Fruit fly (Drosophila melanogaster): Measurements from ENCODE around the gene CG3698.

CG3698 gene

DNA sequence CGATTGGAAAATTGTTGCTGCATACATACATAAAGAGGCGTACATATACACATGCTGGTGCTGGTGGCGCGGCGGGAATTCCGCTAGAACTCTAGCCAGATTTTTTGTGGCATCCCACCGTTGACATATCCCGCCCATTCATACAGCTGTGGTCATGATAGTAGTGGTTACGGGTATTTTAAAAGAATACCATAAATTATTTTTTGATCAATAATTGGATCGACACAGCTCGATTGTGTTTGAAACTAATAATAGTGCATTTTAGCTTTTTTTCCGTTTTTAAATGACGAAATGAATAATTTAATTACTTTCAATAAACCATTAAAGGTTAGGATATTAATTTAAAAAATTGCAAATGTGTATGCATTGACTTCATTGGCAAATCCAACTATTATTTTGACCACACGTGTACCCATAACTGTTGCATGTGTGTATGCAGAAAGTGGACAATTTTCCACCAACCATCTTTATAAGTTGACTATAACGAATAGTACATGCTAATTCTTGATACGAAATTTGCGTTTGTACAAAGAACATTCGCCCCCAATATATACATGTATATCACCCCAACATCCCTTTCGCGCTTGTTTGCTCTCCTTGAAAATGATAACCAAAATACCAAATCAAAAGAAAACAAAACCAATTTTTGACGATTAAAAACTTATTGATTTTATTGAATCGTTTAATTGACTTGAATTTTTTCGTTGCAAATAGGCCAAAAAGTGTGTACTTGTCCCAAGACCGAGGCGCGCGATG is 26.1 kb downstream of the CG3698 start:
- TF ChIP-seq CG8478 (optimal IDR thresholded peaks at IDR 0.05) = no peak
- TF ChIP-seq CTCF (optimal IDR thresholded peaks at IDR 0.05) = no peak

DNA sequence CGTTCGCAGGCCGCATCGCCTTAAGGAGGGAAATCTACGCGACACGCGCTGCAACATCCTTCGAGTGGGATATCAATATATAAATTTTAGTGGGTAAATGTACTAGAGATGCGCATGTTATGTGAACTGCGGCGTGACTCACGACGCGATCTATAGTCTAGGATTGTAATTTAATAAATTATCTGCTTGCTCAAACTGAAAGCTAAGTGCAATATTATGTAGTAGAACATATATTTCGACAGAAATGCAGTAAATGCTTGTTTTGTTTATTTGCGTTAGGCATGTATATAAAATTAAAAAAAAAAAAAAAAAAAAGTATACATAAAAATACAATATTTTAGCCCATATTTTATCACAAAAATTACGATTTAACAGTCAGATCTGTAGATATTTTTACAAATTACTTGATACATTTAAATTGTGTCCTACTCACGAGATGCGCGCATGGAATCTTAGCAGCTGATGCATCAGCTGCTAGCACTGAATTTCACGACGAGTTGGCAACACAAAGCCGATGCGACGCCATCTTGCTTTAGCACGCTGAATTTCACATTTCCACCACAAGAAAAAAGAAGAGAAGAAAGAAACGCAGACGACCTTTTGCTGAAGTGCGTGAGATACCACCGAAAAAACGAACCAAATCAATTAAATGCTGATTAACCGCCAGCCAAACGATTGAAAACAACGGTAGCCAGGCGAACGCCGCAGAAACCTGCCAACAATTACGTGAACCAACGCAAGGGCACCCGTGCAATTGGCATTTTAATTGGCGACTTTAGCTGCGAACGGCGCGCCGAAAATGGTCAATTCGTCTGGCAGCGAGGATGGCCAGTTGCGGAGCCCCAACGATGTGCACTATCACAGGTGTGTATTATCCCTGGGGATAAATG is 26.9 kb downstream of the CG3698 start, which contains the start of the genes CG4042 and Pitslre:
TSS of gene CG4042 (minus strand) at position 507 of the 890 bp plus-strand sequence.
TSS of gene Pitslre (plus strand) at position 528 of the 890 bp plus-strand sequence.
- TF ChIP-seq CTCF (optimal IDR thresholded peaks at IDR 0.05) = no peak
- TF ChIP-seq CG8478 (optimal IDR thresholded peaks at IDR 0.05) = no peak

DNA sequence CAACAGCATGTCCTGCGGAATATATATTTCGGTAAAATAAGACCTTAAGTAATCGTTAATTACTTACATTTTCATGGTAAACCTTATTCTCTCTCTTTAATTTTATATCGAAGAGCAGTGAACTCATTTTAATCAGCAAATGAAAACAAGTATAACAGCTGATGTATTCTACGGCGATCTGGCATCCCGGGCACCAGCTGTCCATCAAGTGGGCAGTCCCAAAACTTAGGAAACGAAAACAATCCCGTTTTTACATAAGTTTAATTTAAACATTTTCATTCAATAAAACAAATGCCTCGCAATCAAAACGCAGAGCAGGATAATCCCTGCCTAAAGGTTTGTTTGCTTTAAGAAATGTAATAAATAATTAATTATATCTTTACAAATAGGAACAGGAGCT is 28.8 kb downstream of the CG3698 start, which contains the start of the genes CG4074 and CG4186:
TSS of gene CG4074 (minus strand) at position 151 of the 400 bp plus-strand sequence.
TSS of gene CG4186 (plus strand) at position 237 of the 400 bp plus-strand sequence.
- no peak for TF ChIP-seq CG8478 (optimal IDR thresholded peaks at IDR 0.05)
- TF ChIP-seq CTCF (optimal IDR thresholded peaks at IDR 0.05) = peak in 1 of 2 experiments; percentile 9

DNA sequence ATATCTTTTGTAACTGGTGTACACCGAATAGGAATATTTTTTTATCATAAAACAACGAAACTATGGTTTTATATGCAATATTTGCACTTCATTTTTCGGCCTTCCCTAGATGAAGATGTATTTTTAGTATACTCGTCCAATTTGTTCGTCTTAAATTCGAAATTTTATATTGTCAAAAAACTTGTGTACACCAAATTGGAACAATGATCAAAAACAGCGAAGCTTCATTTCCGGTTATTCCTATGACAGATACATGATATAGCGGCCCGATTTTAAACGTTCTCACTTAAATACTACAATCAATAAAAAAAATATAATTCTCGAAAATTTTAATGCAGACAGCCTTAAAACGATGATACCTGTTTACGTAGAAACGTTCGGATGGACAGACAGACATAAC is 30.9 kb downstream of the CG3698 start:
- TF ChIP-seq CG8478 (optimal IDR thresholded peaks at IDR 0.05) (no peak), CTCF (optimal IDR thresholded peaks at IDR 0.05) (no peak)

DNA sequence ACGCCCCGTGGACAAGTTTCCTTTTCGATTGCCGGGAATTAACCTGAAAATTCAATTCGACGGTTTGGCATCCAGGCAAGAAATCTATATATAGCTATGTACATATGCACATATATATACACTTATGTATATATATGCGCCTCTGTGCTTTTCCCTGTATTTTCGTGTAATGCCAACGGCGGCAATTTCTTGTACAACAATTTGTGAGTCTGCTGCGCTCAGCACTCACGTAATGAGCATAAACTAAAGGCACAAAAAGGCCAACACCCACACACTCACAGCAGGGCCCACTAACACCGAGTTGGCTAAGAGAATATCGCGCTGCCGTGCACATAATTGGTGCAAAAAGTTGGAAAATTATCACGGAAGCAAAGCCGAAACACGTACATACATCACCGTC is 36.7 kb downstream of the CG3698 start:
- no peak for TF ChIP-seq CTCF (optimal IDR thresholded peaks at IDR 0.05)

DNA sequence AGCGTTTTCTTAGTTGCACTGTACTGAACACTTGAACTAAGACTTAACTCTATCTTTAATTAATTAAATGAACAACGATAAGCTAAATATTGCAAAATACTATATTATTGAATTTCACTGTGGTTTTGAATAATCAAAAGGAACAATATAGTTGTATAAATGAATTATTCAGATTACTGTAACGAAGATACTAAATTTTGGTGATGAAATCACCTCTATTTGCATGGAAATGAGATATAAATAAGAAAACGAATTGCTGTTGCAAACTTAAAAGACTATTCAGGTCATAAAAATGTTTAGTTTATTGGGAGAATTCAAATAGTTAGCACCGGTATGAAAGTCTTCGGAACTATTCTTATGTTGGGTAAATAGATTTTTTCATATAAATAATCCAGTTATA is 39.6 kb downstream of the CG3698 start, which contains the start of gene CG43251:
TSS of gene CG43251 (plus strand) at position 301 of the 400 bp plus-strand sequence.
- TF ChIP-seq CTCF (optimal IDR thresholded peaks at IDR 0.05) = no peak

DNA sequence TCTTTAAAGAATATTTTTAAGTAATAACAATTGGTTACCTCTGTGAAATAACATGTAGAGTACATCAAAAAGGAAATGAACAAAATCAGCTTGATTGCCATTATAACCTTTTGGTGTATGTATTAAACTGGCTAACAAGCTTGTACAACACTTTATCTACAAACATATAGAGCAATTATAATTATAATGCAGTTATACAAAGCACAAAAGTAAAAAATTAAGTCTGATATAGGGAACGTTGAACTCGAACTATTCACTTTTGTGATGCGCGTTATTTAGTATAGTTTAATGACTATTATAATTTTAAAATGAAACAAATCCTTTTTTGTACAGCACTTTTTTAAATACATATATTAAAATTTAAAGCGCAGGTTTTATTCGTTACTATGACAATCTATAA is 42.6 kb downstream of the CG3698 start, which contains the start of gene CG33912:
TSS of gene CG33912 (minus strand) at position 101 of the 400 bp plus-strand sequence.
- TF ChIP-seq CG8478 (optimal IDR thresholded peaks at IDR 0.05) = no peak
- no peak for TF ChIP-seq CTCF (optimal IDR thresholded peaks at IDR 0.05)

DNA sequence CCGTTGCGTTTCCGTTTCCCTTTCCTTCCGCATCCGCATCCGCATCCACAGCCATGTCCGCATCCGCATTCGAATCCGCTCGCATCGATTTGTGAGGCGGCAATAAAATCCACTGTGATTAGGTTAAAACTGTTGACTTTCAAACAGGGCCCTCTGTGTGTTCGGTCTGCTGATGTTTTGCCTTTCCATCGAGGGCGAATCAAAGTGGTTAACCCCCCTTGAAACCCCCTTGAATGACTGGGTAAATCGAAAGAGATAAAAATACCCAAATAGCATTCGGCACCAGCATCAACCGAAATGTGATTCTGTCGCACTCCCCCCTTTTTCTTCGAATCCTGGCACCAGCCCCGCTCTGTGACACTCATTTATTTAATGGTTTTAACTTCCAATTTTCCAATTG is 45.2 kb downstream of the CG3698 start:
- TF ChIP-seq CTCF (optimal IDR thresholded peaks at IDR 0.05) = no peak
- TF ChIP-seq CG8478 (optimal IDR thresholded peaks at IDR 0.05) = no peak

DNA sequence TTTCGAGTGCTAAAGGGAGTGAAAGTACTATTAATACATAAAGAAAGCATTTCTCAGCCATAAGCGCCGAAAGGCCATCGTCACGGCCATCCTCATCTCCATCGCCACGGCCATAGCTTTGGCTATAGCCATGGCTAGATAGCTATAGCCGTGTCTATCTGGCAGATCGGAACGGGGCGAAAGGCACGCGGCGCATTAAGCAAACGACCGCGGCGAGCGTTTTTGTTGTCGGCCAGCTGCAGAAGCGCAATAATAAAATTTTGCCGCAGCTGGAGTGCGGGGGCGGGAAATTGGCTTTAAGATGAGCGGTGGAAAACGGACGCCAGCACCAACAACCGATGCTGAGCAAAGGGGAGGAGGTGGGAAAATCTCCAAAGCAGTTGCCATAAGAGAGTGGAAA is 47.8 kb downstream of the CG3698 start:
- TF ChIP-seq CG8478 (optimal IDR thresholded peaks at IDR 0.05) = no peak

DNA sequence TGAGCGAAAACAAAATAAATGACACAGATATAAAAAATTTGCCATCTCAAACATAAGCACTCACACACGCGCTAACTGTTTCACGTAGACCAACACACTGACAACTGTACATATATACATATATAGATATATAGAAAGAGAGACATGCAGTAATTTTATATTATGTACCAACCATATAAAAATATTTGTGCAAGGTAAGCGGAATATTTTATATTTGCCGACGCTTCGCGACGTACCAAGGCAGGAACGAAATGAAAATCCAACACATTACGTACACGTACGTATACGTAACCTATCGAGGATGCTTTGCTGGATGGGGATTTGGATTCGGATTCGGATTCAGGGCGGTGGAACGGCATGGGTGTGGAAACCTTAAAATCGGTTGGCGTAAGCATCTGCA is 49.6 kb downstream of the CG3698 start:
- no peak for TF ChIP-seq CG8478 (optimal IDR thresholded peaks at IDR 0.05)
- TF ChIP-seq CTCF (optimal IDR thresholded peaks at IDR 0.05) = no peak

DNA sequence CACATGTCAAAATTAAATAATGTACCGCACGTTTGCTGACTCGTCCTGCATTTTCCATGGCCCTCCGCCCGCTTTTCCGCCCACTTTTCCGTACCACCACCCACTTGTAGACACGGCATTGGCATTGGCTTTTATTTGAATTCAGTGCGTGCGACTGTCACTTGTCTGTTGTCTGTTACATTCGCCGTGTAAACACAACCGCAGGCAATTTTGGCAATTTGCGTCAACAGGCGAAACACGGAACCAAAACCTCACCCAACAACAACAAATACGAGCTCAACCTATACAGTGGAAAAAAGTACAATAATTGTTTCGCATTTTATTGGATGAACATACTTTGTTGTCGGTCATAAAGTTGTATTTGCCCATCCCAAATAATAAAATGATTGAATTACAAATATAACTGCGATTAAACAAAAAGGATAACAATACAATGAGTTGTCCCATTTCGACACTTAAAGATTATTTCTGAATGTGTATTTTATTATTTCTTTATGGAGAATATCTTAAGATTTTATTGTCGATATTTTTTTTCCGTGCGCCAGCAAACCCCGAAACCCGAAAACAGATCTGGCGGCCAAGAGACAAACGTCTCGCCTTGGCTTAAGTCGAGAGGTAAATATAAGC is 50.8 kb downstream of the CG3698 start:
- TF ChIP-seq CG8478 (optimal IDR thresholded peaks at IDR 0.05) = no peak
- no peak for TF ChIP-seq CTCF (optimal IDR thresholded peaks at IDR 0.05)
